Fruit fly (Drosophila melanogaster) whole organism, embryonic: Measurements from ENCODE around the gene CG3726.

Experiments used
- Antp ChIP-seq: fragments of 200-800 bp; sonication (Bioruptor generic); optimal IDR thresholded peaks from 3 replicates; lab custom pipeline; 2016; ENCODE audit warnings: missing biosample characterization, missing genetic modification characterization
- Atf6 ChIP-seq: fragments of 200-800 bp; sonication (Bioruptor generic); IDR thresholded peaks from 2 replicates; pipeline ENCODE4 v1.3.6; 2022; ENCODE audit warnings: missing biosample characterization, missing genetic modification characterization
- Bdp1 ChIP-seq: fragments of 200-800 bp; sonication (Bioruptor generic); optimal IDR thresholded peaks from 3 replicates; lab custom pipeline; 2016; ENCODE audit warnings: missing biosample characterization, missing genetic modification characterization
- CG16779 ChIP-seq: fragments of 200-800 bp; sonication (Bioruptor generic); IDR thresholded peaks from 2 replicates; pipeline ENCODE4 v1.3.6; 2022; ENCODE audit warnings: missing biosample characterization, missing genetic modification characterization
- CG16863 ChIP-seq: fragments of 200-800 bp; sonication (Bioruptor generic); optimal IDR thresholded peaks from 3 replicates; lab custom pipeline; 2016; ENCODE audit warnings: missing biosample characterization, missing genetic modification characterization
- CG17912 ChIP-seq: fragments of 200-800 bp; sonication (Bioruptor generic); optimal IDR thresholded peaks from 2 replicates; lab custom pipeline; 2018; ENCODE audit warnings: missing biosample characterization, mild to moderate bottlenecking, missing genetic modification characterization
- CG18476 ChIP-seq: fragments of 200-800 bp; sonication (Bioruptor generic); optimal IDR thresholded peaks from 2 replicates; lab custom pipeline; 2016; ENCODE audit warnings: missing biosample characterization, mild to moderate bottlenecking, missing genetic modification characterization
- CG18764 ChIP-seq: fragments of 200-800 bp; sonication (Bioruptor generic); optimal IDR thresholded peaks from 3 replicates; lab custom pipeline; 2016; ENCODE audit warnings: missing biosample characterization, missing genetic modification characterization
- CG2120 ChIP-seq: fragments of 200-800 bp; sonication (Bioruptor generic); optimal IDR thresholded peaks from 3 replicates; lab custom pipeline; 2016; ENCODE audit warnings: missing biosample characterization, missing genetic modification characterization
- CG2202 ChIP-seq: fragments of 200-800 bp; sonication (Bioruptor generic); optimal IDR thresholded peaks from 2 replicates; lab custom pipeline; 2018; ENCODE audit warnings: missing biosample characterization, mild to moderate bottlenecking, missing genetic modification characterization
- CG34376 ChIP-seq: fragments of 200-800 bp; sonication (Bioruptor generic); optimal IDR thresholded peaks from 2 replicates; lab custom pipeline; 2018; ENCODE audit warnings: missing biosample characterization, mild to moderate bottlenecking, missing genetic modification characterization
- CG42726 ChIP-seq: fragments of 200-800 bp; sonication (Bioruptor generic); IDR thresholded peaks from 2 replicates; pipeline ENCODE4 v1.3.6; 2022; ENCODE audit warnings: missing biosample characterization, missing genetic modification characterization; ENCODE audit not compliant: partially characterized antibody
- CG4617 ChIP-seq: fragments of 200-800 bp; sonication (Bioruptor generic); optimal IDR thresholded peaks from 3 replicates; lab custom pipeline; 2016; ENCODE audit warnings: missing biosample characterization, missing genetic modification characterization, borderline replicate concordance
- CG4820 ChIP-seq: fragments of 200-800 bp; sonication (Bioruptor generic); optimal IDR thresholded peaks from 3 replicates; lab custom pipeline; 2016; ENCODE audit warnings: missing biosample characterization, missing genetic modification characterization
- CG6683 ChIP-seq: fragments of 200-800 bp; sonication (Bioruptor generic); optimal IDR thresholded peaks from 2 replicates; lab custom pipeline; 2017; ENCODE audit warnings: missing biosample characterization, mild to moderate bottlenecking, missing genetic modification characterization, missing genetic modification reagents
- CHES-1-like ChIP-seq: fragments of 200-800 bp; sonication (Bioruptor generic); optimal IDR thresholded peaks from 2 replicates; lab custom pipeline; 2016; ENCODE audit warnings: missing biosample characterization, missing genetic modification characterization
- D19B ChIP-seq: fragments of 200-800 bp; sonication (Bioruptor generic); optimal IDR thresholded peaks from 2 replicates; lab custom pipeline; 2017; ENCODE audit warnings: missing biosample characterization, mild to moderate bottlenecking, missing genetic modification characterization
- Ets65A ChIP-seq: fragments of 200-800 bp; sonication (Bioruptor generic); peaks from one replicate; lab custom pipeline; 2016; ENCODE audit warnings: missing biosample characterization, missing genetic modification characterization
- Ets97D ChIP-seq: fragments of 200-800 bp; sonication (Bioruptor generic); optimal IDR thresholded peaks from 3 replicates; lab custom pipeline; 2016; ENCODE audit warnings: missing biosample characterization, missing genetic modification characterization
- Fer2 ChIP-seq: fragments of 200-800 bp; sonication (Bioruptor generic); optimal IDR thresholded peaks from 2 replicates; lab custom pipeline; 2018; ENCODE audit warnings: missing biosample characterization, mild to moderate bottlenecking, missing genetic modification characterization, moderate library complexity
- HLH54F ChIP-seq: fragments of 200-800 bp; sonication (Bioruptor generic); optimal IDR thresholded peaks from 3 replicates; lab custom pipeline; 2016; ENCODE audit warnings: missing biosample characterization, missing genetic modification characterization
- HLHmδ ChIP-seq: fragments of 200-800 bp; sonication (Bioruptor generic); optimal IDR thresholded peaks from 2 replicates; lab custom pipeline; 2018; ENCODE audit warnings: missing biosample characterization, mild to moderate bottlenecking, missing genetic modification characterization, moderate library complexity
- Lim3 ChIP-seq: fragments of 200-800 bp; sonication (Bioruptor generic); IDR thresholded peaks from 2 replicates; pipeline ENCODE4 v1.3.6; 2022; ENCODE audit warnings: missing biosample characterization, missing genetic modification characterization
- MBD-R2 ChIP-seq: fragments of 200-800 bp; sonication (Bioruptor generic); IDR thresholded peaks from 2 replicates; pipeline ENCODE4 v1.3.6; 2022; ENCODE audit warnings: missing biosample characterization, missing genetic modification characterization
- Mrtf ChIP-seq: fragments of 200-800 bp; sonication (Bioruptor generic); IDR thresholded peaks from 3 replicates; pipeline ENCODE4 v1.3.6; 2022; ENCODE audit warnings: missing biosample characterization, missing genetic modification characterization
- Myb ChIP-seq: fragments of 200-800 bp; sonication (Bioruptor generic); optimal IDR thresholded peaks from 2 replicates; lab custom pipeline; 2016; ENCODE audit warnings: missing biosample characterization, missing genetic modification characterization
- Nf-YA ChIP-seq: fragments of 200-800 bp; sonication (Bioruptor generic); IDR thresholded peaks from 2 replicates; pipeline ENCODE4 v1.3.6; 2022; ENCODE audit warnings: missing biosample characterization, missing genetic modification characterization
- Opbp ChIP-seq: fragments of 200-800 bp; sonication (Bioruptor generic); IDR thresholded peaks from 3 replicates; pipeline ENCODE4 v1.3.6; 2022; ENCODE audit warnings: missing biosample characterization, missing genetic modification characterization; ENCODE audit not compliant: partially characterized antibody
- Sry-β ChIP-seq: fragments of 200-800 bp; sonication (Bioruptor generic); optimal IDR thresholded peaks from 2 replicates; lab custom pipeline; 2018; ENCODE audit warnings: missing biosample characterization, mild to moderate bottlenecking, missing genetic modification characterization, moderate library complexity
- Vsx1 ChIP-seq: fragments of 200-800 bp; sonication (Bioruptor generic); optimal IDR thresholded peaks from 2 replicates; lab custom pipeline; 2017; ENCODE audit warnings: missing biosample characterization, mild to moderate bottlenecking, missing genetic modification characterization, missing genetic modification reagents
- Xbp1 ChIP-seq: fragments of 200-800 bp; sonication (Bioruptor generic); optimal IDR thresholded peaks from 3 replicates; lab custom pipeline; 2016; ENCODE audit warnings: missing biosample characterization, mild to moderate bottlenecking, missing genetic modification characterization
- bab2 ChIP-seq: fragments of 200-800 bp; sonication (Bioruptor generic); optimal IDR thresholded peaks from 2 replicates; lab custom pipeline; 2016; ENCODE audit warnings: missing biosample characterization, missing genetic modification characterization
- bbx ChIP-seq: fragments of 200-800 bp; sonication (Bioruptor generic); IDR thresholded peaks from 2 replicates; pipeline ENCODE4 v1.3.6; 2022; ENCODE audit warnings: missing biosample characterization, missing genetic modification characterization; ENCODE audit not compliant: partially characterized antibody
- cas ChIP-seq: fragments of 200-800 bp; sonication (Bioruptor generic); IDR thresholded peaks from 2 replicates; pipeline ENCODE4 v1.3.6; 2022; ENCODE audit warnings: missing biosample characterization, missing genetic modification characterization
- danr ChIP-seq: fragments of 200-800 bp; sonication (Bioruptor generic); IDR thresholded peaks from 2 replicates; pipeline ENCODE4 v1.3.6; 2022; ENCODE audit warnings: missing biosample characterization, missing genetic modification characterization
- dmrt11E ChIP-seq: fragments of 200-800 bp; sonication (Bioruptor generic); optimal IDR thresholded peaks from 3 replicates; lab custom pipeline; 2018; ENCODE audit warnings: missing biosample characterization, mild to moderate bottlenecking, missing genetic modification characterization, moderate library complexity
- dysf ChIP-seq: fragments of 200-800 bp; sonication (Bioruptor generic); IDR thresholded peaks from 3 replicates; pipeline ENCODE4 v1.3.6; 2022; ENCODE audit warnings: missing biosample characterization, missing genetic modification characterization
- ems ChIP-seq: fragments of 200-800 bp; sonication (Bioruptor generic); optimal IDR thresholded peaks from 3 replicates; lab custom pipeline; 2016; ENCODE audit warnings: missing biosample characterization, missing genetic modification characterization
- exex ChIP-seq: fragments of 200-800 bp; sonication (Bioruptor generic); optimal IDR thresholded peaks from 4 replicates; lab custom pipeline; 2018; ENCODE audit warnings: missing biosample characterization, mild to moderate bottlenecking, missing genetic modification characterization, moderate library complexity
- gce ChIP-seq: fragments of 200-800 bp; sonication (Bioruptor generic); IDR thresholded peaks from 3 replicates; pipeline ENCODE4 v1.3.6; 2022; ENCODE audit warnings: missing biosample characterization, missing genetic modification characterization
- grau ChIP-seq: fragments of 200-800 bp; optimal IDR thresholded peaks from 3 replicates; lab custom pipeline; 2019; ENCODE audit warnings: missing biosample characterization, mild to moderate bottlenecking, missing genetic modification characterization, moderate library complexity
- jigr1 ChIP-seq: fragments of 200-800 bp; sonication (Bioruptor generic); IDR thresholded peaks from 3 replicates; pipeline ENCODE4 v1.3.6; 2022; ENCODE audit warnings: missing biosample characterization, missing genetic modification characterization
- lmd ChIP-seq: fragments of 200-800 bp; sonication (Bioruptor generic); IDR thresholded peaks from 2 replicates; pipeline ENCODE4 v1.3.6; 2022; ENCODE audit warnings: missing biosample characterization, missing genetic modification characterization
- mirr ChIP-seq: fragments of 200-800 bp; sonication (Bioruptor generic); optimal IDR thresholded peaks from 3 replicates; lab custom pipeline; 2018; ENCODE audit warnings: missing biosample characterization, mild to moderate bottlenecking, missing genetic modification characterization
- nerfin-1 ChIP-seq: fragments of 200-800 bp; sonication (Bioruptor generic); optimal IDR thresholded peaks from 3 replicates; lab custom pipeline; 2019; ENCODE audit warnings: missing biosample characterization, mild to moderate bottlenecking, missing genetic modification characterization, moderate library complexity
- org-1 ChIP-seq: fragments of 200-800 bp; sonication (Bioruptor generic); optimal IDR thresholded peaks from 2 replicates; lab custom pipeline; 2017; ENCODE audit warnings: missing biosample characterization, missing genetic modification characterization
- ranshi ChIP-seq: fragments of 200-800 bp; sonication (Bioruptor generic); IDR thresholded peaks from 2 replicates; pipeline ENCODE4 v1.3.6; 2022; ENCODE audit warnings: missing biosample characterization, missing genetic modification characterization
- sens ChIP-seq: fragments of 200-800 bp; sonication (Bioruptor generic); peaks from one replicate; lab custom pipeline; 2016; ENCODE audit warnings: missing biosample characterization, missing genetic modification characterization
- slbo ChIP-seq: fragments of 200-800 bp; sonication (Bioruptor generic); IDR thresholded peaks from 2 replicates; pipeline ENCODE4 v1.3.6; 2022; ENCODE audit warnings: missing biosample characterization, missing genetic modification characterization
- slou ChIP-seq: fragments of 200-800 bp; sonication (Bioruptor generic); optimal IDR thresholded peaks from 3 replicates; lab custom pipeline; 2016; ENCODE audit warnings: missing biosample characterization, missing genetic modification characterization
- tio ChIP-seq: fragments of 200-800 bp; sonication (Bioruptor generic); optimal IDR thresholded peaks from 2 replicates; lab custom pipeline; 2017; ENCODE audit warnings: missing biosample characterization, missing genetic modification characterization, inconsistent platforms
- twi ChIP-seq: fragments of 200-800 bp; optimal IDR thresholded peaks from 2 replicates; lab custom pipeline; 2019; ENCODE audit warnings: missing biosample characterization, mild to moderate bottlenecking, missing genetic modification characterization, moderate library complexity

Gene CG3726

DNA sequence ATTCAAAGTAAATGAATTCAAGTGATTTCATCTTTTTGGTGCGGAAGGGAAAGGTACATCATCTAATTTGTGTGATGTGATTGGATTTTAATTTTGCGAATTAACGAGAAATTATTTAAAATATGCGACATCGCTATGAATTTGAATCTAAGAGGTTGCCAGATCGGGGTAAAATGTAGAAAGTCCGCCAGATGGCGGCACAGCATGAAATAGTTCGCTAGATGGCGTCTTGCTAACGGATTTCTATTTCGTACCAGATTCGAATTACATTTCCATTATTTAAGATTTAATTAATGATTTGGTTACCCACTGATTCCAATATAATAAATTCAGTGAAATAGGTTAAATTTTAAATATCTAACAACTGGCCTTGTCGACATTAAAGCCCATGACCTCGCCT is 33.5 kb upstream of the CG3726 start (continued):
- no peak for TF ChIP-seq Fer2 (tag; lab: Kevin White, UChicago)
- TF ChIP-seq Xbp1 (GFP tag; lab: Kevin White, UChicago): peak; percentile 66
- TF ChIP-seq CG6683 (GFP tag; lab: Kevin White, UChicago): no peak
- TF ChIP-seq cas: no peak
- TF ChIP-seq Ets97D (GFP tag; lab: Kevin White, UChicago): peak; percentile 62
- no peak for TF ChIP-seq exex (tag; lab: Kevin White, UChicago)
- peak; percentile 84 for TF ChIP-seq sens (GFP tag; lab: Kevin White, UChicago)
- no peak for TF ChIP-seq CG2202 (tag; lab: Kevin White, UChicago)
- no peak for TF ChIP-seq CG18476 (GFP tag; lab: Kevin White, UChicago)
- TF ChIP-seq ems (GFP tag; lab: Kevin White, UChicago): peak; percentile 13
- peak; percentile 98 for TF ChIP-seq Myb
- no peak for TF ChIP-seq mirr (GFP tag; lab: Kevin White, UChicago)
- TF ChIP-seq bab2 (GFP tag; lab: Kevin White, UChicago): peak; percentile 53
- no peak for TF ChIP-seq bbx (GFP tag; lab: Robert Waterston, UW)
- peak; percentile 15 for TF ChIP-seq CG34376 (GFP tag; lab: Kevin White, UChicago)
- peak; percentile 8 for TF ChIP-seq twi (tag; lab: Kevin White, UChicago)
- no peak for TF ChIP-seq jigr1 (GFP tag; lab: Robert Waterston, UW)
- no peak for TF ChIP-seq HLHmδ (GFP tag; lab: Kevin White, UChicago)
- no peak for TF ChIP-seq org-1 (GFP tag; lab: Kevin White, UChicago)
- TF ChIP-seq lmd (GFP tag; lab: Robert Waterston, UW): peak; percentile 38; the same call in 1 of the 2 replicates
- TF ChIP-seq HLH54F (GFP tag; lab: Kevin White, UChicago): peak; percentile 8
- peak; percentile 13; the same call in 1 of the 2 replicates for TF ChIP-seq ranshi (GFP tag; lab: Robert Waterston, UW)
- TF ChIP-seq dysf (GFP tag; lab: Robert Waterston, UW): peak; percentile 40; the same call in 2 of the 3 replicates
- 0 out of 2 replicates have a peak, but pooled peaks have one; percentile 33 for TF ChIP-seq MBD-R2
- TF ChIP-seq slbo (GFP tag; lab: Robert Waterston, UW): peak; percentile 56
- TF ChIP-seq tio: no peak
- no peak for TF ChIP-seq Mrtf (GFP tag; lab: Robert Waterston, UW)
- peak; percentile 23 for TF ChIP-seq CG4617 (GFP tag; lab: Kevin White, UChicago)
- TF ChIP-seq CG18764 (GFP tag; lab: Kevin White, UChicago): no peak
- no peak for TF ChIP-seq Lim3 (GFP tag; lab: Robert Waterston, UW)
- TF ChIP-seq Nf-YA (GFP tag; lab: Robert Waterston, UW): no peak
- peak; percentile 25 for TF ChIP-seq Antp
- peak; percentile 45; the same call in 1 of the 2 replicates for TF ChIP-seq CG16779
- peak; percentile 50 for TF ChIP-seq CG2120 (GFP tag; lab: Kevin White, UChicago)
- TF ChIP-seq Sry-β (GFP tag; lab: Kevin White, UChicago): no peak
- TF ChIP-seq nerfin-1 (tag; lab: Kevin White, UChicago): no peak
- peak; percentile 79; the same call in 1 of the 2 replicates for TF ChIP-seq CG42726 (GFP tag; lab: Robert Waterston, UW)
- no peak for TF ChIP-seq D19B (GFP tag; lab: Kevin White, UChicago)
- TF ChIP-seq CG17912: peak; percentile 70
- peak; percentile 5 for TF ChIP-seq CHES-1-like
- no peak for TF ChIP-seq Bdp1
- TF ChIP-seq dmrt11E (tag; lab: Kevin White, UChicago): peak; percentile 6
- no peak for TF ChIP-seq Vsx1 (GFP tag; lab: Kevin White, UChicago)
- TF ChIP-seq gce (GFP tag; lab: Robert Waterston, UW): no peak
- no peak for TF ChIP-seq Atf6 (GFP tag; lab: Robert Waterston, UW)
- TF ChIP-seq grau: peak; percentile 58
- peak; percentile 49; the same call in 1 of the 3 replicates for TF ChIP-seq Opbp (GFP tag; lab: Robert Waterston, UW)
- TF ChIP-seq danr: no peak
- TF ChIP-seq CG16863: peak; percentile 20
- TF ChIP-seq CG4820 (GFP tag; lab: Kevin White, UChicago): peak; percentile 19
- TF ChIP-seq Ets65A: peak; percentile 94
- TF ChIP-seq slou (GFP tag; lab: Kevin White, UChicago): peak; percentile 19
